Fruit fly (Drosophila melanogaster) whole organism, embryonic: ENCODE measurements around the gene Arl6IP1.
A peak's percentile ranks its signal among the peaks of the same experiment; 100 is the strongest.

Experiments used
- Atf-2 ChIP-seq: fragments of 200-800 bp; sonication (Bioruptor generic); optimal IDR thresholded peaks from 2 replicates; lab custom pipeline; 2016; ENCODE audit warnings: missing biosample characterization, missing genetic modification characterization
- Bteb2 ChIP-seq: fragments of 200-800 bp; sonication (Bioruptor generic); optimal IDR thresholded peaks from 2 replicates; lab custom pipeline; 2016; ENCODE audit warnings: missing biosample characterization, missing genetic modification characterization
- CG11247 ChIP-seq: fragments of 200-800 bp; sonication (Bioruptor generic); IDR thresholded peaks from 2 replicates; pipeline ENCODE4 v1.3.6; 2022; ENCODE audit warnings: missing biosample characterization, missing genetic modification characterization
- CG12744 ChIP-seq: fragments of 200-800 bp; sonication (Bioruptor generic); optimal IDR thresholded peaks from 2 replicates; lab custom pipeline; 2016; ENCODE audit warnings: missing biosample characterization, missing genetic modification characterization
- CG14014 ChIP-seq: fragments of 200-800 bp; sonication (Bioruptor generic); IDR thresholded peaks from 2 replicates; pipeline ENCODE4 v1.3.6; 2022; ENCODE audit warnings: missing biosample characterization, missing genetic modification characterization
- CG16863 ChIP-seq: fragments of 200-800 bp; sonication (Bioruptor generic); optimal IDR thresholded peaks from 3 replicates; lab custom pipeline; 2016; ENCODE audit warnings: missing biosample characterization, missing genetic modification characterization
- CG17829 ChIP-seq: fragments of 200-800 bp; optimal IDR thresholded peaks from 2 replicates; lab custom pipeline; 2019; ENCODE audit warnings: missing biosample characterization, mild to moderate bottlenecking, missing genetic modification characterization, moderate library complexity
- CG17912 ChIP-seq: fragments of 200-800 bp; sonication (Bioruptor generic); optimal IDR thresholded peaks from 2 replicates; lab custom pipeline; 2018; ENCODE audit warnings: missing biosample characterization, mild to moderate bottlenecking, missing genetic modification characterization
- CG18476 ChIP-seq: fragments of 200-800 bp; sonication (Bioruptor generic); optimal IDR thresholded peaks from 2 replicates; lab custom pipeline; 2016; ENCODE audit warnings: missing biosample characterization, mild to moderate bottlenecking, missing genetic modification characterization
- CG2889 ChIP-seq: fragments of 200-800 bp; sonication (Bioruptor generic); IDR thresholded peaks from 3 replicates; pipeline ENCODE4 v1.3.6; 2022; ENCODE audit warnings: missing biosample characterization, missing genetic modification characterization
- CG3163 ChIP-seq: fragments of 200-800 bp; sonication (Bioruptor generic); optimal IDR thresholded peaks from 3 replicates; lab custom pipeline; 2016; ENCODE audit warnings: missing biosample characterization, missing genetic modification characterization
- CG33213 ChIP-seq: fragments of 200-800 bp; sonication (Bioruptor generic); optimal IDR thresholded peaks from 3 replicates; lab custom pipeline; 2016; ENCODE audit warnings: missing biosample characterization, missing genetic modification characterization
- CG33557 ChIP-seq: fragments of 200-800 bp; sonication (Bioruptor generic); optimal IDR thresholded peaks from 2 replicates; lab custom pipeline; 2019; ENCODE audit warnings: missing biosample characterization, mild to moderate bottlenecking, missing genetic modification characterization, moderate library complexity
- CG34376 ChIP-seq: fragments of 200-800 bp; sonication (Bioruptor generic); optimal IDR thresholded peaks from 2 replicates; lab custom pipeline; 2018; ENCODE audit warnings: missing biosample characterization, mild to moderate bottlenecking, missing genetic modification characterization
- CG6683 ChIP-seq: fragments of 200-800 bp; sonication (Bioruptor generic); optimal IDR thresholded peaks from 2 replicates; lab custom pipeline; 2017; ENCODE audit warnings: missing biosample characterization, mild to moderate bottlenecking, missing genetic modification characterization, missing genetic modification reagents
- CG6854 ChIP-seq: fragments of 200-800 bp; sonication (Bioruptor generic); optimal IDR thresholded peaks from 3 replicates; lab custom pipeline; 2017; ENCODE audit warnings: missing biosample characterization, mild to moderate bottlenecking, missing genetic modification characterization
- CG8290 ChIP-seq, 3 experiments: fragments of 200-800 bp; sonication (Bioruptor generic); optimal IDR thresholded peaks; 2 replicates each; lab custom pipeline; 2016 to 2019; ENCODE audit warnings: missing biosample characterization in 3 of 3, missing genetic modification characterization in 3 of 3, mild to moderate bottlenecking in 2 of 3, moderate library complexity in 1 of 3
- CG8388 ChIP-seq: fragments of 200-800 bp; sonication (Bioruptor generic); optimal IDR thresholded peaks from 2 replicates; lab custom pipeline; 2019; ENCODE audit warnings: missing biosample characterization, mild to moderate bottlenecking, missing genetic modification characterization, moderate library complexity
- CG8924 ChIP-seq: fragments of 200-800 bp; optimal IDR thresholded peaks from 3 replicates; lab custom pipeline; 2019; ENCODE audit warnings: missing biosample characterization, mild to moderate bottlenecking, missing genetic modification characterization, moderate library complexity
- D19B ChIP-seq: fragments of 200-800 bp; sonication (Bioruptor generic); optimal IDR thresholded peaks from 2 replicates; lab custom pipeline; 2017; ENCODE audit warnings: missing biosample characterization, mild to moderate bottlenecking, missing genetic modification characterization
- Deaf1 ChIP-seq: fragments of 200-800 bp; optimal IDR thresholded peaks from 3 replicates; lab custom pipeline; 2019; ENCODE audit warnings: missing biosample characterization, mild to moderate bottlenecking, missing genetic modification characterization, moderate library complexity
- Dref ChIP-seq: fragments of 200-800 bp; sonication (Bioruptor generic); IDR thresholded peaks from 2 replicates; pipeline ENCODE4 v1.3.6; 2022; ENCODE audit warnings: missing biosample characterization, missing genetic modification characterization
- Drgx ChIP-seq: fragments of 200-800 bp; sonication (Bioruptor generic); IDR thresholded peaks from 2 replicates; pipeline ENCODE4 v1.3.6; 2022; ENCODE audit warnings: missing biosample characterization, missing genetic modification characterization
- E2f2 ChIP-seq: fragments of 200-800 bp; sonication (Bioruptor generic); IDR thresholded peaks from 2 replicates; pipeline ENCODE4 v1.3.6; 2022; ENCODE audit warnings: missing biosample characterization, missing genetic modification characterization
- Ets65A ChIP-seq: fragments of 200-800 bp; sonication (Bioruptor generic); peaks from one replicate; lab custom pipeline; 2016; ENCODE audit warnings: missing biosample characterization, missing genetic modification characterization
- Hmr ChIP-seq: fragments of 200-800 bp; sonication (Bioruptor generic); optimal IDR thresholded peaks from 3 replicates; lab custom pipeline; 2017; ENCODE audit warnings: mild to moderate bottlenecking, missing biosample characterization, missing genetic modification reagents, missing genetic modification characterization
- MBD-R2 ChIP-seq: fragments of 200-800 bp; sonication (Bioruptor generic); IDR thresholded peaks from 2 replicates; pipeline ENCODE4 v1.3.6; 2022; ENCODE audit warnings: missing biosample characterization, missing genetic modification characterization
- Nf-YC ChIP-seq: fragments of 200-800 bp; optimal IDR thresholded peaks from 3 replicates; lab custom pipeline; 2019; ENCODE audit warnings: missing biosample characterization, mild to moderate bottlenecking, missing genetic modification characterization, moderate library complexity
- Trl ChIP-seq, 3 experiments: fragments of >200 bp in 2 of 3; fragments of 200-800 bp in 1 of 3; sonication (Bioruptor generic) in 1 of 3; optimal IDR thresholded peaks; 2 replicates in 1 of 3; 3 replicates in 2 of 3; lab custom pipeline; 2016 to 2017; ENCODE audit warnings: missing biosample characterization in 1 of 3, missing genetic modification characterization in 1 of 3
- bsh ChIP-seq, 2 experiments: fragments of 200-800 bp; sonication (Bioruptor generic); optimal IDR thresholded peaks; 2 replicates each; lab custom pipeline; 2017 to 2018; ENCODE audit warnings: mild to moderate bottlenecking in 2 of 2, missing biosample characterization in 2 of 2, missing genetic modification characterization in 2 of 2, moderate library complexity in 1 of 2
- caup ChIP-seq: fragments of 200-800 bp; sonication (Bioruptor generic); optimal IDR thresholded peaks from 3 replicates; lab custom pipeline; 2017; ENCODE audit warnings: missing biosample characterization, mild to moderate bottlenecking, missing genetic modification characterization, moderate library complexity; ENCODE audit not compliant: severe bottlenecking
- cg ChIP-seq: fragments of 200-800 bp; sonication (Bioruptor generic); optimal IDR thresholded peaks from 3 replicates; lab custom pipeline; 2019; ENCODE audit warnings: missing biosample characterization, mild to moderate bottlenecking, missing genetic modification characterization, moderate library complexity
- chm ChIP-seq: fragments of 200-800 bp; sonication (Bioruptor generic); IDR thresholded peaks from 2 replicates; pipeline ENCODE4 v1.3.6; 2022; ENCODE audit warnings: missing biosample characterization, missing genetic modification characterization
- cwo ChIP-seq: fragments of 200-800 bp; sonication (Bioruptor generic); optimal IDR thresholded peaks from 3 replicates; lab custom pipeline; 2017; ENCODE audit warnings: missing biosample characterization, missing genetic modification characterization, mild to moderate bottlenecking, moderate library complexity, missing genetic modification reagents
- eyg ChIP-seq: fragments of 200-800 bp; sonication (Bioruptor generic); optimal IDR thresholded peaks from 3 replicates; lab custom pipeline; 2016; ENCODE audit warnings: missing biosample characterization, missing genetic modification characterization
- gem ChIP-seq: fragments of 200-800 bp; sonication (Bioruptor generic); optimal IDR thresholded peaks from 2 replicates; lab custom pipeline; 2019; ENCODE audit warnings: missing biosample characterization, mild to moderate bottlenecking, missing genetic modification characterization, moderate library complexity
- gsb-n ChIP-seq: fragments of 200-800 bp; sonication (Bioruptor generic); optimal IDR thresholded peaks from 3 replicates; lab custom pipeline; 2018; ENCODE audit warnings: missing biosample characterization, mild to moderate bottlenecking, missing genetic modification characterization
- lmd ChIP-seq: fragments of 200-800 bp; sonication (Bioruptor generic); IDR thresholded peaks from 2 replicates; pipeline ENCODE4 v1.3.6; 2022; ENCODE audit warnings: missing biosample characterization, missing genetic modification characterization
- mam ChIP-seq: fragments of 200-800 bp; sonication (Bioruptor generic); optimal IDR thresholded peaks from 3 replicates; lab custom pipeline; 2016; ENCODE audit warnings: missing biosample characterization, missing genetic modification characterization
- nerfin-1 ChIP-seq: fragments of 200-800 bp; sonication (Bioruptor generic); optimal IDR thresholded peaks from 3 replicates; lab custom pipeline; 2019; ENCODE audit warnings: missing biosample characterization, mild to moderate bottlenecking, missing genetic modification characterization, moderate library complexity
- pros ChIP-seq: fragments of 200-800 bp; sonication (Bioruptor generic); optimal IDR thresholded peaks from 3 replicates; lab custom pipeline; 2019; ENCODE audit warnings: missing biosample characterization, mild to moderate bottlenecking, missing genetic modification characterization, moderate library complexity
- shn ChIP-seq: fragments of 200-800 bp; sonication (Bioruptor generic); optimal IDR thresholded peaks from 3 replicates; lab custom pipeline; 2016; ENCODE audit warnings: missing biosample characterization, missing genetic modification characterization
- slbo ChIP-seq: fragments of 200-800 bp; sonication (Bioruptor generic); IDR thresholded peaks from 2 replicates; pipeline ENCODE4 v1.3.6; 2022; ENCODE audit warnings: missing biosample characterization, missing genetic modification characterization
- so ChIP-seq: fragments of 200-800 bp; sonication (Bioruptor generic); IDR thresholded peaks from 3 replicates; pipeline ENCODE4 v1.3.6; 2022; ENCODE audit warnings: missing biosample characterization, missing genetic modification characterization
- tin ChIP-seq: fragments of 200-800 bp; sonication (Bioruptor generic); optimal IDR thresholded peaks from 3 replicates; lab custom pipeline; 2016; ENCODE audit warnings: missing biosample characterization, missing genetic modification characterization
- trem ChIP-seq: fragments of 200-800 bp; optimal IDR thresholded peaks from 3 replicates; lab custom pipeline; 2019; ENCODE audit warnings: missing biosample characterization, mild to moderate bottlenecking, missing genetic modification characterization, moderate library complexity
- unpg ChIP-seq: fragments of 200-800 bp; sonication (Bioruptor generic); optimal IDR thresholded peaks from 3 replicates; lab custom pipeline; 2018; ENCODE audit warnings: missing biosample characterization, mild to moderate bottlenecking, missing genetic modification characterization, moderate library complexity

The Arl6IP1 gene

dm6 chr3R:16646952-16647715 is 3.7 kb downstream of the Arl6IP1 start, which contains the start of the genes CG10324 and CCT3 (continued):
- TF ChIP-seq CG33557 (GFP tag; lab: Kevin White, UChicago) (peak; percentile 65), gem (tag; lab: Kevin White, UChicago) (peak; percentile 85), E2f2 (GFP tag; lab: Robert Waterston, UW) (peak; percentile 79), Nf-YC (peak; percentile 77), bsh (GFP tag; optimal IDR thresholded peaks at IDR 0.05; lab: Kevin White, UChicago) (peak in 1 of 2 experiments; percentile 67), Bteb2 (GFP tag; lab: Kevin White, UChicago) (peak; percentile 45), CG34376 (GFP tag; lab: Kevin White, UChicago) (peak; percentile 43), so (GFP tag; lab: Robert Waterston, UW) (0 out of 3 replicates have a peak, but pooled peaks have one; percentile 30), CG8924 (tag; lab: Kevin White, UChicago) (peak; percentile 82), CG6854 (GFP tag; lab: Kevin White, UChicago) (peak; percentile 26), cwo (peak; percentile 35), caup (GFP tag; lab: Kevin White, UChicago) (peak; percentile 53), chm (GFP tag; lab: Robert Waterston, UW) (peak; percentile 53; the same call in 1 of the 2 replicates), trem (peak; percentile 46), Atf-2 (GFP tag; lab: Kevin White, UChicago) (peak; percentile 26), unpg (GFP tag; lab: Kevin White, UChicago) (peak; percentile 76), tin (GFP tag; lab: Kevin White, UChicago) (peak; percentile 50), CG11247 (GFP tag; lab: Robert Waterston, UW) (peak; percentile 60; the same call in 1 of the 2 replicates), CG2889 (GFP tag; lab: Robert Waterston, UW) (no peak), CG17829 (tag; lab: Kevin White, UChicago) (peak; percentile 68), Trl (optimal IDR thresholded peaks at IDR 0.05; lab: Kevin White, UChicago) (no peak), Trl (GFP tag; optimal IDR thresholded peaks at IDR 0.05; lab: Kevin White, UChicago) (peak; percentile 28), CG14014 (GFP tag; lab: Robert Waterston, UW) (peak; percentile 67), slbo (GFP tag; lab: Robert Waterston, UW) (peak; percentile 72), CG8290 (GFP tag; optimal IDR thresholded peaks at IDR 0.05; lab: Kevin White, UChicago) (no peak), CG8290 (tag; optimal IDR thresholded peaks at IDR 0.05; lab: Kevin White, UChicago) (no peak), CG16863 (GFP tag; lab: Kevin White, UChicago) (peak; percentile 17), CG17912 (GFP tag; lab: Kevin White, UChicago) (peak; percentile 38), MBD-R2 (GFP tag; lab: Robert Waterston, UW) (peak; percentile 75), nerfin-1 (peak; percentile 60), lmd (GFP tag; lab: Robert Waterston, UW) (peak; percentile 55), pros (GFP tag; lab: Kevin White, UChicago) (no peak), Drgx (GFP tag; lab: Robert Waterston, UW) (peak; percentile 67), cg (GFP tag; lab: Kevin White, UChicago) (no peak), Hmr (no peak), Deaf1 (tag; lab: Kevin White, UChicago) (no peak), CG18476 (GFP tag; lab: Kevin White, UChicago) (peak; percentile 53), mam (GFP tag; lab: Kevin White, UChicago) (peak; percentile 45), D19B (GFP tag; lab: Kevin White, UChicago) (peak; percentile 57), gsb-n (tag; lab: Kevin White, UChicago) (no peak), eyg (GFP tag; lab: Kevin White, UChicago) (no peak), CG3163 (GFP tag; lab: Kevin White, UChicago) (no peak), shn (GFP tag; lab: Kevin White, UChicago) (peak; percentile 23), CG8388 (GFP tag; lab: Kevin White, UChicago) (peak; percentile 55), Dref (peak; percentile 82), CG6683 (GFP tag; lab: Kevin White, UChicago) (peak; percentile 2), CG12744 (GFP tag; lab: Kevin White, UChicago) (no peak), CG33213 (GFP tag; lab: Kevin White, UChicago) (no peak), Ets65A (peak; percentile 87)
